Fruit fly (Drosophila melanogaster) whole organism, larva: ENCODE results near the gene toc.
A peak's percentile ranks its signal among the peaks of the same experiment; 100 is the strongest.

Source experiments
- noc ChIP-seq: fragments of 200-800 bp; sonication (Bioruptor generic); optimal IDR thresholded peaks from 3 replicates; lab custom pipeline; 2019; ENCODE audit warnings: missing biosample characterization, mild to moderate bottlenecking, missing genetic modification characterization, moderate library complexity

The toc gene

DNA sequence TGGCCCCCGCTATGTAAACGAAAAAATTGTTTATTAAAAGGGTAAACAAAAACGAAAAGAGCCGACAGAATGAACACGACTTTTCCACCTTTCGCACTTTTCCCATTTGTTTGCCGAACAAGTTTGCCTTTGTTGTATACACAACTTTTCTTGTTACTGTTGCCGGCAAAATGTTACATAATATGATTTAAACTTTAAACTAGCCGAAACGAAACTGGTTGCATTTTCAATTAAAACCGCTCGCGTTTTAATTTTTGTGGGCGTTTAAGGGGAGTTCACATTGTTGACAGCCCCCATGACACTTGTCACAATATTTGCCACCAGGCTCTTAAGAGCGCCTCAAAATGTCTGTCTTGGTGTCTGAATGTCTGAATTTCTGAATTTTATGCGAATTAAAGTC, 23.8 kb downstream of the toc start:
- no peak for TF ChIP-seq noc (tag; lab: Kevin White, UChicago)

DNA sequence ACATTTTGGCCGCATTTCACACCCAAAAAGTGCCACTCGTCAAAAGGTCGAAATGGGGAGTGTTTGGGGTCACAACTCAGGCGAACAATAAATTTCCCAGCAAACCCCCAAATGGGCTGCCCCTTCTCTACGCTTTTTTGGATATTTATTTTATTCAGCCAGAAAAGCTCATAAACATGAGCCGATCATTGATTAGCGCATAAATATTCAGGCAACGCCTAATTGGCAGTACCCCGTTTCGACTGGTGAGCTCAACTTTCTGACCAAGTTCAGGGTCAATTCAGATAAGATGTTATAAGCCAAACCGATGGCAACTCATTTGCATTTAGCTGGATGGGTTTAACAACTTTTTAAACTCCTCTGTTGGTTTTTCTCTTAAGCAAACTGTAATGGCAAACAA, 25.0 kb downstream of the toc start:
- no peak for TF ChIP-seq noc (tag; lab: Kevin White, UChicago)

DNA sequence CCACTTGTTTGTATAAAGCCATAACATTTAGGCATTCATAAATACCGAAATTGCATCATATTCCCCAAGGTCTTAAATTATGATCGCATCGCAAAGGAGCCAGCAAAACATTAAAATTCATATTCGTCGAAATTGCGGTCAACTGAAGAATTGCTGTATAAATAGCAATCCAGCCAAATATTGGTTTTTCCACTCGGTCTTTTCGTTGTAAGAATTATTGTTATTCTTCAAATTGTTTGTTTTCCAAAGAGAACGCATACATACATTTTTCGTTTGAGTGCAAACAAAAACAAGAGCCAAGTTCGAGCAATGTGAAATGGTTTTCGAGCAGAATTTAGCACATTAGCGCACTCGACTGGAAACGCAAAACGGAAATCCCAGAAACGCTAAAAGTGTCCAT, 29.7 kb downstream of the toc start:
- TF ChIP-seq noc (tag; lab: Kevin White, UChicago) = no peak

DNA sequence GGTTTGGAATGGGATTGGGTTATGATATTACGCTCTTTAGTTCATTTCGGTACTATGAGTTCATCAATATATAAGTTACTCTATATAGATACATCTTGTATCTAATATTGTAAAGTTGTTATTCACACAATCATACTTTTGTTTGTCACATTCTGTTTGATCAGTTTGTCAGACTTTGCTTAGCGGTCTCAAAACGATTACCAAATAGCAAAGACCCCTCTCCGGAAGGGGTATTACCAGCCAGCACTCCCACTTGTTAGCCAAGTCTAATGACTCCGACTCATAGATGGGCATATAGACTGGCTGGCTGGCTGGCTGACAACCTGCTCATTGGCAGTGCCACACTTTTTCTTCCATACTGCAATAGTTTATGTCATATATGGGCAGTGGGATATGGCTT, 30.5 kb downstream of the toc start:
- no peak for TF ChIP-seq noc (tag; lab: Kevin White, UChicago)

DNA sequence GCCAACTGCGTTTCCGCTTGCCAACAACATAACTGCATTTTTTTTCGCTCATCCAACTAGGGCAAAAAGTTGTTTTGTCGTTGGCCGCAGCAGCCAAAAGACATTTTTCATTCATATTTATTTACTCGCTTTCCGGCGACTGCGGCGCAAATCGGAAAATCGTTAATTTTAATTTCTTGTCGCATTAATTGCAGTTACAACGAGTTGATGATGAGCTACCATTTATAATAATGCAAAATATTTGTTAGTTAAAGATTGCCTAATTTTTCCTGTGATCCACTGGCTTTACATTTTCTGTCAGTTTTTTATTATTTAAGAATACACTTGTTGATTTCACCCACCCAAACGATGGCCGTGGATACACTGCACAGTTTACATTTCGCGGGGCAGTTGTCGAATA, 35.2 kb downstream of the toc start, which contains the start of gene PpD6:
PpD6 (plus strand) TSS at position 301 of the 400 bp plus-strand sequence.
- TF ChIP-seq noc (tag; lab: Kevin White, UChicago) = no peak

DNA sequence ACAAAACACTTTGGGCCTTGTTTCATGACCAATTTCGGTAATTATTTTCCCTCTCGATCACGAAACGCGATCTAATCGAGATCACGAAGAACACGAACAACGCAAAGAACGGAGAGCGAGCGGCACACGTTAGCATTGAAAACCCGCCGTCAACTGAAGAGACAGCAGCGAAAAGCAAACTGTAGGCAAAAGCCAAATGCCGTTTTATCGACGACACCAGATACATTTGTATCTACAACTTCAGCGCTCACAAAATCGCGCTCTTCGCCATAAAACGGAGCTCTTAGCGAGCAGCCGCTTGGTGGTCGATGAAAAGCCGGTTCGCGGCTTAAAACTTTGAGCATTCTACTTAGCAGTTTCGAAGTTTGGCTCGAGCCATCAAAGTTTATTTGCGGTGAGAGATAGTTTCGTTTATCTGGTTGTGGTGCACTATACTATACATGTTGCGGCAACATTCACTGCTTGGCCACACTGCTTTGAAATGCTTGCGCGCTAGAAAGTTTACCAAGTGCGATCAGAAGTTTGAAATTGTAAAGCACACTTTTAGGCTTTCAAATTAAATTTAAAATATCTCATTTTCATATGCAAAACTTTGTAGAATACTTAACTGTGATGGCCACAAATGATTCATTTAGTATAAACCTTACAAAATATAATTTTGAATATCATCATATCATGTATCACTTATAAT, 36.5 kb downstream of the toc start:
- TF ChIP-seq noc (tag; lab: Kevin White, UChicago) = no peak

DNA sequence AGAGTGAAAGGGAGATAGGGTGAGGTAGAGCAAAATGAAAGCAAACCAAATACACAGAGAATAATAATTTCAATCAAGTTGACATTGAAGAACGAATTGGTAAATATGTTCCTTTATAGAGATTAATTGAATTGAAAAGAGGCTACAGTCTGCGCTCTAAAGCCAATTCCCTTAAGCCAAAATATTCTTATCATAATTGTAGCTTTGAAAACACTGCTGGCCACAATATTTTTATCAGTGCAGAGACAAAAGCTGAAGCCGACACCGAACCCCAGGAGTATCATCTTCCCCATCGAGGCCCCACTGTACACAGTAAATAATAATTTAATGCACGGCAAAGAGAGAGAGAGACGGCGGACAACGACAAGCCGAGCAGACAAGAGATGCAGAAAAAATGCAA, 38.7 kb downstream of the toc start:
- TF ChIP-seq noc (tag; lab: Kevin White, UChicago) = no peak

DNA sequence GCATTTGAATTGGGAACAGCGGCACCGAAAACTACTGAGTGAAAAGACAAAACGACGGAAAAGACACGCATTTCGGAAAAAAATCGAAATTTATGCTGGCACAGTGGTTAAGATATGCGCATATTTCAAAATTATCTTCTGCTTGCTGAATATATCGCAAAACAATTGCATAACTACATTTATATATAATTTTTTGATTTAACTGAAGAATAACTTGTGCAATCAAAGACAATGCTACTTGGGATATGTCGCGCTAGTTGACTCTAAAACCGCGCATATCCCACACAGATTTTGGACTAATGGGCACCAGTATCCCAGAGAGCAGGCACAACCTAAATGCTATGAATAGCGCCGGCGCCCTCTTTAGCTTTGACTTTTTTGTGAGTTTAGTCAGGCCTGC, 43.8 kb downstream of the toc start:
- TF ChIP-seq noc (tag; lab: Kevin White, UChicago) = no peak

DNA sequence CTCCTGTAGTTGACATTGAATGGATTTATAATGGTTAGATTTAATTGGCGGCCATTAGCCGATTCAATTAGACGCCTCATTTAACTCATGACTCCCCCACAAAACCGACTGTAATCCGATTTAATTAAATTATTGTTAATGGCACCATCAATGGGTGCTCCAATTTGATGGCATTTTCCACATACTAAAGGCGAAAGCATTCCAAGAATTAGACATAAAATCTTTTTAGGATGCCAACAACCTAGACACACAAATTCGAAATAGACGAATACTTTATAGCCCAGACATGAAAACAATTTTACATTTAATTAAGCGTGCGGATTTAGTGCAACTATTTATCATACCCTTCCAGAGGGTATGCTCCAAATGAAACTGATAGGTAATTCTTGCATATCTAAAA, 44.7 kb downstream of the toc start:
- TF ChIP-seq noc (tag; lab: Kevin White, UChicago) = no peak

DNA sequence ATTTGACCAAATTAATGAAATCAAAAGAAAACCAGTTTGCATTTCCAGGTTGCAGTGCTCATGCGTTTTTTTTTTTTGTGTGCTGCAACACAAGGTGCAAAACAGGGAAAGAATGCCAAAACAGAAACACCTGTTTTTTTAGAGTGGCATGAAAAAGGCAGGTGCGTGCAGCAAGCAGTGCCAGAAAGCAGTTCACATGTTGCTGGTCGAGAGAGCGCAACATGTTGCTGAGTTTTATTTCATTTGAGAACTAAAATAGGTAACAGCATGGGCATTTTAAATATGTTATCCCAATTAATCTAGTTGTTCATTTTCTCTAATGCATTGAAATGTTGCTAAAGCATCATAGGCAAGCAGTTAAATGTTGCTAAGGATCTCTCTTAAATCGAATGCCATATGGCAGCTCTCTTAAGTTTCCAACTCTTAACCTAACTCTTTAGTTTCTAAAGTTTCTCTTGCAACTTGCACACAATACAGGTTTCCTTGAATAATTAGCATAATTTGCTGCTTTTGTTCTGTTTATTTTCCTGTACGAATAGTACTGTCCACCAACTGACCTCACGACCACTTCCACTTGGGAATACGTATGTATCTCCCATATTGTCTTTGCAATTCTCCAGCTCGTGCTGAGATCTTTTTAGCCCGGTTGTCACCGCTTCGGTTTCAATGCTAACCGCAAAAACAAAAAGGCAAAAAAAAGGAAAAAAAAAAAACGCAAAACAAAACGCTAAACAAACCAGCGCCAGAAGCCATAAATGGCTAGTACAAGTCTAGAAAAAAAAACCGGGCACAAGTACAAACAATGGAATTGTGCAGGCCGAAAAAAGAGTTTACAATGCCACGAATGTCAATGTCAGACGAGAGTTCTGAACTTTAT, 49.4 kb downstream of the toc start:
- no peak for TF ChIP-seq noc (tag; lab: Kevin White, UChicago)

DNA sequence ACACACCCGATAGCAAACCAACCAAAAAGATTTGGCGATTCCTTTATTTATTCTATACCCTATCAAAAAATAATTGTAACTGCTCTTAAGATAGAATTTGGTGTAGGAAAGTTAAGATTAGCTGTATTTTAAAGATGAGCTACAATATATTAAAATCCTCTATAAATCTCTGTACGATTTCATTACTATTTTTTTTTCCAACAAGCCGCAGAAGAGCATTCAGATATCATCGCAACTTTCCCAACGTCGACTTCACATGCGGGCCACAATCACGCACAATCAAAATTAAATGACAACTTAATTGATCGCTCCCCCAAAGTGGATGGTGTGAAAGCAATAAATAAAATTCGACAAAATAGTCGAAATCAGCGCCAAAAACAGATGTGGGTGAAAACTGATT, 52.1 kb downstream of the toc start:
- peak; percentile 83 for TF ChIP-seq noc (tag; lab: Kevin White, UChicago)

DNA sequence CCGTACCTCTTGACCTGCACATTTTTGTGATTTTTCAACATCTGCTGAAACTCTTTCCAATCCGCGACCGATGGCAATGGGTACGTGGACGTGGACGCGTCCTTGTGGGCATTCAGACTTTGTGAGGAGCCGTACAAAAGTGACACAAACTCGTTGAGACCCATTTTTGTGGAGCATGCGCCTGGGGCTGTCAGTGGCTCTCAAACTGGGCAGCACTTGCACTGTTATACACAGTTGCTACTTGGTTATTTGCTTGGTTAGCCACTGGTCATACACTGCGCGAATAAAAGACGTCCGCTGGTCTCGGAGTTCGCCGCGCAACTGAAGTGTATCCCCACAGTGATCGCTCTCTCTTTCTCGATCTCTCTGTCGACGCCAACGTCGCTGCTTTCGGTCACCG, 54.3 kb downstream of the toc start:
- no peak for TF ChIP-seq noc (tag; lab: Kevin White, UChicago)

DNA sequence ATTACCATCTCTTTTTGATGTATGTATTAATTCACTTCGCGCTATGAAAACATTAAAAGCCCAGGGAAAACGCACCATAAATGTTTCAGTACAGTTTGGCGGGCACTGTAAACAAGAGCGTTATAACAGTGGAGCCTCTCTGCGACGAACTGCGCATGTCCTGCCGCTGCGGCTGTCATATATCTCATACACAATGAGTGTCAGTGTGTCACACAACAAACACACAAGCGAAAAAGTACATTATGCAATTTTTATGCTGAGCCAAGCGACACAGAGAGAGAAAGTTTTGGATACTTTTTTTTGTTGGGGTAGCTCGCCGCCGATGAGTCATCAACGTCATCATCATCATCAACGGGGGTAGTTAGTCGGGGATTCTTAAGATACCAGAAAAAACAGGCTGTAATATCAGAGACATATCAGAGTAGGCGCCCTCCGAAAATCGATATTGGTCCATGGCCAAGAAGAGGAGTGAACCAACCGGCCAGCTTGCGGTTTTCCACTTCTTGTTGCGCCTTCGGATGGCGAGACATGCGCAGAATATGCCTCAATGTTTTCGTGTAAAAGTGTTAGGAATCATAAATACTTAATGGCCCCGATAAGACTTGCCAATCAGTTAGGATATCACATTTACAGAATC, 56.2 kb downstream of the toc start:
- TF ChIP-seq noc (tag; lab: Kevin White, UChicago) = no peak

DNA sequence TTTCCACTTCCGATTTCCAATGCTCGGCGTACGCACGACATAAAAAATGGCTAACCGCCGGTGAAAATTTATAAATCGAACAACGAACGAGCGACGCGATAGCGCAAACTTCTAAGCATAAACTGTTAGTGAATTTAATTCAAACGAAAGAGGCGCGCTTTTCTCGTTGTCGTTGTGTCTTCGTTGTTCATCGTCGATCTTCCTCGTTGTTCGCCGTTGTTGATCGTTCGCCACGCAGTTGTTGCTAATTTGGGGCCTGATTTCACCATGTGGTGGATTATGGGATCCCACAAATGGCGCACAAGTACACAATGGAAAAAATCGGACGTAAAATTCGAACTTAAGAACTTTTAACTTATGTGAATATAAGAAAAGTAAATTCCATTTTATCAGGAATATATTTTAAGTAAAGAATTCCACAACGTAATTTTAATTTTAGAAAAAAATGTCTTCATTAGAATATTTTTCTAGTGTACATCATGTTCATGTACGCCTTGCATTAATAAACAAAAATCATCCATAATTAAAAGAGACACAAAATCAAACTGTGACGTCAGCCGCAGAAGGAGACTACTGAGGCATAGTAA, 58.2 kb downstream of the toc start:
- peak; percentile 72 for TF ChIP-seq noc (tag; lab: Kevin White, UChicago)

DNA sequence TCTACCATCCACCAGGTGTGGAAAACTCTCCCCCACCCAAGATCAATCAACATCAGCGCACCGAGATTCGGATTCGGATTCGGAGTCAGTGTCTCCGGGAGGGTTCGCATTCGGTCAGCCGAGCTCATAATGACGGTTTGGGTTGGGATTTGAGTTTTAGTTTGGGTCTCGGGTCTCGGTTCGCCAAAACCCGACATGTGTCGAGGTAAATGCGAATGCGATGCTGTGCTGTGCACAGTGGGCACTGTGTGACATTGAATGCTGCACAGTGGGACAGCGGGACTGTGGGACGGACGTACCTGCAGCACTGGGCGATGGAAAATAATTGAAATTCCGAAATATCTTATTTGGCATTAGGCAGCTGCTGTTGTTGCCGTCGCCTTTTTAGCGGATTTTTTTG, 61.1 kb downstream of the toc start:
- TF ChIP-seq noc (tag; lab: Kevin White, UChicago) = no peak

DNA sequence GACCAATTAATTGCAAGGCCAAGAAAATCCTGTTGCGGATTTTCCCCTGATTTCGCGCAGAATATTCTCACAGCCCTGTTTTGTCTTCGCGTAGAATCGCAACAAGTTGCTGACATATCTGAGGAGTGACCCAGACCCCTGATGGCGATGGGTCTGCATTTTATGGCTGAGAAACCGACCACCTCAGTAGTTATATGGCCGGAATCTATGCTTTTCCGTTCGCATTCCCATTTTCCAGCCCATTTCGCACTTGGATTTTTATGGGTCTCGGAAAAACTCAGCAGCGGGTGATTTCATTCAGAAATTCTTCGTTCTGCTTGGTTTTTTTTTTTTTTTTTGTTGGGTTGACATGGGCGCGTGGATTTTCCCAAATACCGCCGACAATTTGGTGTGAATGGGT, 61.7 kb downstream of the toc start:
- TF ChIP-seq noc (tag; lab: Kevin White, UChicago) = no peak
